Worm (Caenorhabditis elegans): ENCODE data around the gene F54B11.7.

The F54B11.7 gene

ce11 chrX:13600136-13600535 lies at the start of gene F54B11.7:
Gene F54B11.7, plus strand, starts transcription at chrX:13600436.
- TF ChIP-seq elt-2 (tag; optimal IDR thresholded peaks at IDR 0.05) (no peak), fkh-10 (GFP tag; optimal IDR thresholded peaks at IDR 0.05) (no peak), nhr-77 (tag; optimal IDR thresholded peaks at IDR 0.05) (no peak), elt-3 (tag; optimal IDR thresholded peaks at IDR 0.05) (no peak), mdl-1 (tag; optimal IDR thresholded peaks at IDR 0.05) (no peak), nhr-23 (tag; optimal IDR thresholded peaks at IDR 0.05) (no peak), aly-2 (tag; optimal IDR thresholded peaks at IDR 0.05) (no peak), nhr-67 (tag; optimal IDR thresholded peaks at IDR 0.05) (no peak), nhr-25 (tag; optimal IDR thresholded peaks at IDR 0.05) (no peak), egl-27 (tag; optimal IDR thresholded peaks at IDR 0.05) (no peak), ceh-9 (tag; optimal IDR thresholded peaks at IDR 0.05) (no peak), sea-2 (GFP tag; optimal IDR thresholded peaks at IDR 0.05) (no peak), zag-1 (tag; optimal IDR thresholded peaks at IDR 0.05) (no peak), unc-62 (GFP tag; optimal IDR thresholded peaks at IDR 0.05) (no peak), nhr-237 (tag; optimal IDR thresholded peaks at IDR 0.05) (no peak), unc-39 (tag; optimal IDR thresholded peaks at IDR 0.05) (no peak), ceh-16 (tag; optimal IDR thresholded peaks at IDR 0.05) (no peak), nfya-1 (tag; optimal IDR thresholded peaks at IDR 0.05; ENCODE audit: insufficient read depth) (no peak), pha-4 (tag; optimal IDR thresholded peaks at IDR 0.05) (no peak), nhr-28 (tag; optimal IDR thresholded peaks at IDR 0.05) (no peak)

- no peak for TF ChIP-seq pqm-1 (tag; optimal IDR thresholded peaks at IDR 0.05)
- TF ChIP-seq nhr-237 (tag; optimal IDR thresholded peaks at IDR 0.05), result no peak
- no peak for TF ChIP-seq nhr-67 (tag; optimal IDR thresholded peaks at IDR 0.05)
- no peak for TF ChIP-seq R02D3.7 (tag; optimal IDR thresholded peaks at IDR 0.05)
- TF ChIP-seq hmg-11 (tag; optimal IDR thresholded peaks at IDR 0.05), result no peak
- TF ChIP-seq nfya-1 (tag; optimal IDR thresholded peaks at IDR 0.05; ENCODE audit: insufficient read depth), result no peak
- no peak for TF ChIP-seq lin-15B (tag; optimal IDR thresholded peaks at IDR 0.05)
- TF ChIP-seq nhr-43 (tag; optimal IDR thresholded peaks at IDR 0.05; ENCODE audit: poor library complexity, severe bottlenecking), result no peak
- no peak for TF ChIP-seq nhr-77 (tag; optimal IDR thresholded peaks at IDR 0.05)
- no peak for TF ChIP-seq elt-3 (tag; optimal IDR thresholded peaks at IDR 0.05)
- TF ChIP-seq daf-12 (tag; optimal IDR thresholded peaks at IDR 0.05), result no peak
- no peak for TF ChIP-seq zag-1 (tag; optimal IDR thresholded peaks at IDR 0.05)
- no peak for TF ChIP-seq fos-1 (tag; optimal IDR thresholded peaks at IDR 0.05)
- no peak for TF ChIP-seq ztf-11 (tag; optimal IDR thresholded peaks at IDR 0.05)
- no peak for TF ChIP-seq egl-5 (tag; optimal IDR thresholded peaks at IDR 0.05)
- TF ChIP-seq nhr-12 (tag; optimal IDR thresholded peaks at IDR 0.05), result no peak
- TF ChIP-seq ceh-28 (tag; optimal IDR thresholded peaks at IDR 0.05), result no peak
- no peak for TF ChIP-seq elt-2 (tag; optimal IDR thresholded peaks at IDR 0.05)
- no peak for TF ChIP-seq skn-1 (tag; optimal IDR thresholded peaks at IDR 0.05)
- TF ChIP-seq ceh-16 (tag; optimal IDR thresholded peaks at IDR 0.05), result no peak
Measured at ce11 chrX:13550890-13551289, 49.3 kb upstream of the F54B11.7 start, which contains the start of gene odr-1. Gene odr-1, minus strand, starts transcription at chrX:13550990.

ce11 chrX:13555098-13555497 lies 45.1 kb upstream of the F54B11.7 start:
- TF ChIP-seq ztf-11 (tag; optimal IDR thresholded peaks at IDR 0.05), result no peak
- TF ChIP-seq elt-2 (tag; optimal IDR thresholded peaks at IDR 0.05), result no peak
- TF ChIP-seq unc-39 (tag; optimal IDR thresholded peaks at IDR 0.05), result no peak
- peak; percentile 8 for TF ChIP-seq nfya-1 (tag; optimal IDR thresholded peaks at IDR 0.05; ENCODE audit: insufficient read depth)
- TF ChIP-seq lin-39 (tag; optimal IDR thresholded peaks at IDR 0.05), result peak; percentile 14
- no peak for TF ChIP-seq lsy-12 (tag; optimal IDR thresholded peaks at IDR 0.05)
- TF ChIP-seq ceh-16 (tag; optimal IDR thresholded peaks at IDR 0.05), result no peak
- no peak for TF ChIP-seq nhr-237 (tag; optimal IDR thresholded peaks at IDR 0.05)
- no peak for TF ChIP-seq egl-27 (tag; optimal IDR thresholded peaks at IDR 0.05)
- TF ChIP-seq nhr-77 (tag; optimal IDR thresholded peaks at IDR 0.05), result no peak
- no peak for TF ChIP-seq fkh-2 (tag; optimal IDR thresholded peaks at IDR 0.05)
- TF ChIP-seq aly-2 (tag; optimal IDR thresholded peaks at IDR 0.05), result no peak
- TF ChIP-seq egl-5 (tag; optimal IDR thresholded peaks at IDR 0.05), result no peak
- no peak for TF ChIP-seq nhr-25 (tag; optimal IDR thresholded peaks at IDR 0.05)
- peak; percentile 41 for TF ChIP-seq nhr-11 (tag; optimal IDR thresholded peaks at IDR 0.05)
- TF ChIP-seq nhr-43 (tag; optimal IDR thresholded peaks at IDR 0.05; ENCODE audit: poor library complexity, severe bottlenecking), result no peak
- TF ChIP-seq nhr-23 (tag; optimal IDR thresholded peaks at IDR 0.05), result no peak
- no peak for TF ChIP-seq mdl-1 (tag; optimal IDR thresholded peaks at IDR 0.05)
- TF ChIP-seq nhr-28 (tag; optimal IDR thresholded peaks at IDR 0.05), result no peak
- TF ChIP-seq mml-1 (tag; optimal IDR thresholded peaks at IDR 0.05), result no peak
- TF ChIP-seq jun-1 (tag; optimal IDR thresholded peaks at IDR 0.05), result no peak

All from whole organism, L3 larva.